Worm (Caenorhabditis elegans) whole organism, L2 larva: ENCODE data around the gene ugt-29.

Experiments
- C34F6.9 ChIP-seq: fragments of 150-350 bp; optimal IDR thresholded peaks from 2 replicates; lab custom pipeline; 2014; ENCODE audit warnings: missing biosample characterization, missing genetic modification characterization
- F13H6.1 ChIP-seq: sonication (generic microtip); optimal IDR thresholded peaks from 2 replicates; lab custom pipeline; 2016; ENCODE audit warnings: missing genetic modification characterization, missing compliant biosample characterization
- R02D3.7 ChIP-seq: fragments of 150-350 bp; optimal IDR thresholded peaks from 2 replicates; lab custom pipeline; 2014; ENCODE audit warnings: missing biosample characterization, missing genetic modification characterization
- Y55F3AM.14 ChIP-seq: fragments of 200-800 bp; sonication (Bioruptor generic); optimal IDR thresholded peaks from 2 replicates; lab custom pipeline; 2018; ENCODE audit warnings: mild to moderate bottlenecking, missing genetic modification characterization, missing compliant biosample characterization
- alr-1 ChIP-seq: fragments of 150-350 bp; optimal IDR thresholded peaks from 2 replicates; lab custom pipeline; 2014; ENCODE audit warnings: missing biosample characterization, missing genetic modification characterization
- ama-1 ChIP-seq: fragments of 150-350 bp; optimal IDR thresholded peaks from 2 replicates; lab custom pipeline; 2018; ENCODE audit warnings: inconsistent platforms
- ceh-16 ChIP-seq: fragments of 150-350 bp; optimal IDR thresholded peaks from 2 replicates; lab custom pipeline; 2014; ENCODE audit warnings: missing biosample characterization, missing genetic modification characterization
- dmd-4 ChIP-seq: sonication (generic microtip); optimal IDR thresholded peaks from 2 replicates; lab custom pipeline; 2017; ENCODE audit warnings: missing biosample characterization, missing genetic modification characterization
- egl-27 ChIP-seq: sonication (generic microtip); optimal IDR thresholded peaks from 3 replicates; lab custom pipeline; 2017; ENCODE audit warnings: missing biosample characterization, missing genetic modification reagents, missing genetic modification characterization
- elt-1 ChIP-seq: fragments of 150-350 bp; optimal IDR thresholded peaks from 2 replicates; lab custom pipeline; 2014; ENCODE audit warnings: missing biosample characterization, missing genetic modification characterization
- elt-3 ChIP-seq: sonication (generic microtip); optimal IDR thresholded peaks from 2 replicates; lab custom pipeline; 2017; ENCODE audit warnings: missing biosample characterization, missing genetic modification characterization
- fos-1 ChIP-seq: fragments of 150-350 bp; optimal IDR thresholded peaks from 2 replicates; lab custom pipeline; 2014; ENCODE audit warnings: missing biosample characterization, missing genetic modification characterization
- gmeb-1 ChIP-seq: fragments of 150-350 bp; optimal IDR thresholded peaks from 2 replicates; lab custom pipeline; 2014; ENCODE audit warnings: missing biosample characterization, missing genetic modification characterization
- lin-11 ChIP-seq: fragments of 150-350 bp; sonication (generic microtip); optimal IDR thresholded peaks from 2 replicates; lab custom pipeline; 2014; ENCODE audit warnings: missing biosample characterization, missing genetic modification characterization, inconsistent platforms, mixed read lengths
- lin-13 ChIP-seq: fragments of 150-350 bp; optimal IDR thresholded peaks from 2 replicates; lab custom pipeline; 2014; ENCODE audit warnings: missing biosample characterization, missing genetic modification reagents, missing genetic modification characterization
- lin-39 ChIP-seq: fragments of 150-350 bp; optimal IDR thresholded peaks from 2 replicates; lab custom pipeline; 2014; ENCODE audit warnings: missing biosample characterization, missing genetic modification reagents, missing genetic modification characterization
- mbf-1 ChIP-seq: sonication (generic microtip); optimal IDR thresholded peaks from 2 replicates; lab custom pipeline; 2017; ENCODE audit warnings: missing biosample characterization, missing genetic modification characterization
- nhr-10 ChIP-seq: sonication (generic microtip); optimal IDR thresholded peaks from 2 replicates; lab custom pipeline; 2017; ENCODE audit warnings: missing biosample characterization, missing genetic modification characterization
- nhr-11 ChIP-seq: fragments of 150-350 bp; optimal IDR thresholded peaks from 2 replicates; lab custom pipeline; 2014; ENCODE audit warnings: missing biosample characterization, missing genetic modification characterization
- nhr-12 ChIP-seq: fragments of 150-350 bp; optimal IDR thresholded peaks from 2 replicates; lab custom pipeline; 2014; ENCODE audit warnings: missing biosample characterization, missing genetic modification characterization
- nhr-21 ChIP-seq: fragments of 150-350 bp; optimal IDR thresholded peaks from 2 replicates; lab custom pipeline; 2014; ENCODE audit warnings: missing biosample characterization, missing genetic modification characterization
- nhr-237 ChIP-seq: fragments of 150-350 bp; optimal IDR thresholded peaks from 2 replicates; lab custom pipeline; 2014; ENCODE audit warnings: missing biosample characterization, missing genetic modification characterization
- nhr-6 ChIP-seq: fragments of 150-350 bp; optimal IDR thresholded peaks from 2 replicates; lab custom pipeline; 2014; ENCODE audit warnings: missing biosample characterization, missing genetic modification characterization
- nhr-77 ChIP-seq: fragments of 150-350 bp; optimal IDR thresholded peaks from 2 replicates; lab custom pipeline; 2014; ENCODE audit warnings: missing biosample characterization, missing genetic modification characterization
- sem-4 ChIP-seq: fragments of 150-350 bp; optimal IDR thresholded peaks from 2 replicates; lab custom pipeline; 2014; ENCODE audit warnings: missing biosample characterization, missing genetic modification reagents, missing genetic modification characterization
- skn-1 ChIP-seq: sonication (generic microtip); optimal IDR thresholded peaks from 2 replicates; lab custom pipeline; 2017; ENCODE audit warnings: missing biosample characterization, missing genetic modification characterization
- sma-3 ChIP-seq: sonication (generic microtip); optimal IDR thresholded peaks from 2 replicates; lab custom pipeline; 2016; ENCODE audit warnings: missing genetic modification reagents, missing genetic modification characterization, missing compliant biosample characterization
- sma-9 ChIP-seq, 2 experiments: fragments of 150-350 bp in 1 of 2; sonication (generic microtip) in 1 of 2; optimal IDR thresholded peaks; 2 replicates each; lab custom pipeline; 2014 to 2016; ENCODE audit warnings: missing genetic modification characterization in 2 of 2, mild to moderate bottlenecking in 1 of 2, missing biosample characterization in 1 of 2, missing compliant biosample characterization in 1 of 2, missing genetic modification reagents in 1 of 2, moderate library complexity in 1 of 2
- unc-39 ChIP-seq: fragments of 150-350 bp; optimal IDR thresholded peaks from 2 replicates; lab custom pipeline; 2014; ENCODE audit warnings: missing biosample characterization, missing genetic modification characterization
- unc-55 ChIP-seq: fragments of 150-350 bp; sonication (generic microtip); optimal IDR thresholded peaks from 3 replicates; lab custom pipeline; 2014; ENCODE audit warnings: missing biosample characterization, missing genetic modification reagents, missing genetic modification characterization
- zag-1 ChIP-seq: fragments of 150-350 bp; optimal IDR thresholded peaks from 2 replicates; lab custom pipeline; 2014; ENCODE audit warnings: missing biosample characterization, missing genetic modification characterization
- ztf-1 ChIP-seq: fragments of 200-800 bp; sonication (Bioruptor generic); conservative IDR thresholded peaks from 2 replicates; pipeline ENCODE4 v1.3.6; 2022; ENCODE audit warnings: missing genetic modification characterization, missing compliant biosample characterization
- ztf-11 ChIP-seq: sonication (generic microtip); optimal IDR thresholded peaks from 2 replicates; lab custom pipeline; 2017; ENCODE audit warnings: missing biosample characterization, missing genetic modification characterization
- ztf-4 ChIP-seq: fragments of 150-350 bp; optimal IDR thresholded peaks from 2 replicates; lab custom pipeline; 2014; ENCODE audit warnings: missing biosample characterization, missing genetic modification characterization

Gene ugt-29

DNA sequence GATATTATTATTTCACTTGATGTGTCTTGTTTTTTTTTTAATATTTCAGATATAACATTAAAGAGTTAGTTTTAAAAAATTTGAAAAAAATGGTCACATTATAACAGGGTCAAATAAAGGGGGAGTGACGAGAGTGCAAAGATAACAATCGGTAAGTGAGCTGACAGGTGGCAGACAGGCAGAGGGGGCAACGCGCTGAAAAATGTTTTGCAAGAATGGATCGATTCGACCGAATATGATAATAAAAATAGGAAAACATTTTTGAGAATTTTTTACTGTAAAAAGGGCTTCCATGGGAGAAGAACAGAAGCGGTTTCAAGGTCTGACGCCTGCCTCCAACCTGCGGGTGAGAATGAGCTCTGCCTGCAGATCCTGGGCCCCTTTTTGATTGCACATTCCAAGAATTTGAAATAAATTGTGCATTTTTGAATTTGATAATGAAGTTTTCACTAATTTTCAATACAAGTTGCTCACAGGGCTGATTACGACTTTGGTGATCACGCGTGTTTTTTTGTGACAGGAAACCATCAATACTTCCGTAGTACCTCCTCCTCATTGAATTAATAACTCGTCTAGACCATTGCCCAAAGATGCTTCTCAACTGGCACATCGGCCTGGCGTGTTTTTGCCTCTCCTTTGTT, at the start of gene ugt-29, which contains the start of gene srx-5:
Gene ugt-29, minus strand, starts transcription at position 101 of the 641 bp plus-strand sequence.
Gene srx-5, plus strand, starts transcription at position 591 of the 641 bp plus-strand sequence.
- TF ChIP-seq dmd-4 (no peak), nhr-11 (tag; lab: Kevin White, UChicago) (no peak), nhr-10 (no peak), R02D3.7 (tag; lab: Kevin White, UChicago) (no peak), sma-3 (GFP tag; lab: Kevin White, UChicago) (no peak), ceh-16 (tag; lab: Kevin White, UChicago) (no peak), nhr-77 (tag; lab: Kevin White, UChicago) (no peak), Y55F3AM.14 (no peak)
- TF ChIP-seq, all 48 proteins: peak for 0

DNA sequence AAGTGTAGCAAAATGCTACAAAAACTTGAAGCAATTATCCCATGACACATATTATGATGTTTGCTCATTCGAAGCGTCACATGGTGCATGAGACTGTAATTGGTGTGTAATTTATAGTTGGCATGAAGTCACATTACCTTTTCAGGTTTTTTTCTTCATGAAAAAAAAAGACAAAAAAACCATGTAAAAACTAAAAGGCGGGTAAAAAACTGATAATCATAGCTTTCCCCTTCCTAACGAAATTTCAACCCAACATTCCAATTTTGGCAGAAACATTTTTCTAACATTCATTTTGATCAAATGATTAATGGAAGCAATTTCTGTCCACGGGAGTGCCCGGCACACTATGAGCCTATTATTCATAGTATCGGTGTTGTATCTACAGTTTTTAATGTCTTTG, 48.7 kb upstream of the ugt-29 start, which contains the start of gene sri-4:
Gene sri-4, plus strand, starts transcription at position 301 of the 400 bp plus-strand sequence.
- TF ChIP-seq F13H6.1 (tag; lab: Kevin White, UChicago) (no peak), lin-11 (tag; lab: Kevin White, UChicago) (no peak), ztf-11 (tag; lab: Kevin White, UChicago) (no peak), egl-27 (tag; lab: Kevin White, UChicago) (no peak), nhr-21 (no peak), ceh-16 (tag; lab: Kevin White, UChicago) (no peak), nhr-10 (no peak), unc-39 (tag; lab: Kevin White, UChicago) (no peak), alr-1 (no peak), C34F6.9 (no peak), fos-1 (tag; lab: Kevin White, UChicago) (no peak), lin-39 (tag; lab: Kevin White, UChicago) (no peak), elt-1 (no peak), zag-1 (tag; lab: Kevin White, UChicago) (no peak), nhr-77 (tag; lab: Kevin White, UChicago) (no peak), mbf-1 (tag; lab: Kevin White, UChicago) (no peak), unc-55 (GFP tag; lab: Kevin White, UChicago) (no peak), nhr-11 (tag; lab: Kevin White, UChicago) (no peak), elt-3 (no peak), ama-1 (no peak)
- TF ChIP-seq, all 48 proteins: peak for 0

DNA sequence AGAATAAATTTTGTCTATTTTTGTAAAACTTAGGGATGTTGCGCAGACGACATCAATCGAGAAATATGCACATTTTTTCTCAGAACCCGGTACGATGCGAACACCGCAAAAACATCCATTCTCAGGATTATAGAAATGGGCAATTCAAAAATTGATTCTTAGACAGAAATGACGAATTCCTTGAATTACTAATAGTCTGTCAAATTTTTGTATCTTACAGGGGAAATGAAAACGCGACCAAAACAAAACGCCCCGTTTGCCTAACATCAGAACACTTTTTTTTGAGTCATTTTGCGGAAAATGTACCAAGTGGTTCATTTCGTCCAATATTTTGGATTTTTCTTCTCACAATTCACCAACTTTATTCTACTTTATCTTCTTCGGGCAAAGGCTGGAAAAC, 44.0 kb upstream of the ugt-29 start, which contains the start of gene str-134:
Gene str-134, plus strand, starts transcription at position 301 of the 400 bp plus-strand sequence.
- TF ChIP-seq nhr-237 (tag; lab: Kevin White, UChicago) (no peak), lin-13 (GFP tag; lab: Kevin White, UChicago) (no peak), fos-1 (tag; lab: Kevin White, UChicago) (no peak), dmd-4 (no peak), skn-1 (tag; lab: Kevin White, UChicago) (no peak), nhr-6 (tag; lab: Kevin White, UChicago) (no peak), sma-3 (GFP tag; lab: Kevin White, UChicago) (no peak), ztf-11 (tag; lab: Kevin White, UChicago) (no peak), gmeb-1 (tag; lab: Kevin White, UChicago) (no peak)

DNA sequence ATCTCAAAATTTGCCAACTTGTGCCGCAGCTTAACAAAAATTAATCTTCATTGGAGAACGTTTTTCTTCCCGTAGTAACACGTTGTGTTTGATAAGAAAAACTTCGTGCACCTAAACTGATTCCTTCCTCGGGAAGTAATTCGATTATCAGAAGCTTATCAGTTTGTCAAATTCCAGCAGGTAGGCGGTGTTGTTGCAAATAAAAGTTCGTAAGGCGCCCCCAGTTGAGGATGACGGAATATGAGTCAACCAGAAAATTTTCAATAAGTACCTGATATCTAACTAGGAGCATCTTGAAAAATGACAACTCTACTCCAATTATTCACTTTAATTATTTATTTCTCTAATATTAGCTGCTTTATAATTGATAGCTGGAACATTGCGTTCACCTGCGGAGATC, 42.4 kb upstream of the ugt-29 start, which contains the start of gene C05E4.7:
Gene C05E4.7, plus strand, starts transcription at position 301 of the 400 bp plus-strand sequence.
- TF ChIP-seq mbf-1 (tag; lab: Kevin White, UChicago) (no peak), ztf-1 (GFP tag; lab: Robert Waterston, UW) (no peak), nhr-77 (tag; lab: Kevin White, UChicago) (no peak), F13H6.1 (tag; lab: Kevin White, UChicago) (no peak), lin-11 (tag; lab: Kevin White, UChicago) (no peak), nhr-237 (tag; lab: Kevin White, UChicago) (no peak), R02D3.7 (tag; lab: Kevin White, UChicago) (no peak), sma-9 (GFP tag; optimal IDR thresholded peaks at IDR 0.05; lab: Kevin White, UChicago) (no peak), sma-9 (tag; optimal IDR thresholded peaks at IDR 0.05; lab: Kevin White, UChicago) (no peak), Y55F3AM.14 (no peak), sma-3 (GFP tag; lab: Kevin White, UChicago) (no peak), egl-27 (tag; lab: Kevin White, UChicago) (no peak), ceh-16 (tag; lab: Kevin White, UChicago) (no peak), sem-4 (tag; lab: Kevin White, UChicago) (no peak), unc-55 (GFP tag; lab: Kevin White, UChicago) (no peak), ztf-4 (no peak), nhr-11 (tag; lab: Kevin White, UChicago) (no peak), lin-13 (GFP tag; lab: Kevin White, UChicago) (no peak), nhr-21 (no peak), nhr-12 (no peak)
